Fruit fly (Drosophila melanogaster) whole organism, embryonic: ENCODE results near the gene mfas.

ENCODE experiments used
- B-H1 ChIP-seq: fragments of 200-800 bp; sonication (Bioruptor generic); IDR thresholded peaks from 3 replicates; pipeline ENCODE4 v1.3.6; 2022; ENCODE audit warnings: missing biosample characterization, missing genetic modification characterization
- BtbVII ChIP-seq: fragments of 200-800 bp; sonication (Bioruptor generic); optimal IDR thresholded peaks from 3 replicates; lab custom pipeline; 2017; ENCODE audit warnings: missing biosample characterization, mild to moderate bottlenecking, missing genetic modification characterization
- CG10959 ChIP-seq: fragments of 200-800 bp; sonication (Bioruptor generic); IDR thresholded peaks from 2 replicates; pipeline ENCODE4 v1.3.6; 2022; ENCODE audit warnings: missing biosample characterization, missing genetic modification characterization
- CG11093 ChIP-seq: fragments of 200-800 bp; sonication (Bioruptor generic); IDR thresholded peaks from 3 replicates; pipeline ENCODE4 v1.3.6; 2022; ENCODE audit warnings: missing biosample characterization, missing genetic modification characterization
- CG11456 ChIP-seq: fragments of 200-800 bp; sonication (Bioruptor generic); IDR thresholded peaks from 3 replicates; pipeline ENCODE4 v1.3.6; 2022; ENCODE audit warnings: missing biosample characterization, missing genetic modification characterization
- CG12236 ChIP-seq: fragments of 200-800 bp; sonication (Bioruptor generic); optimal IDR thresholded peaks from 2 replicates; lab custom pipeline; 2016; ENCODE audit warnings: missing biosample characterization, missing genetic modification characterization
- CG14014 ChIP-seq: fragments of 200-800 bp; sonication (Bioruptor generic); IDR thresholded peaks from 2 replicates; pipeline ENCODE4 v1.3.6; 2022; ENCODE audit warnings: missing biosample characterization, missing genetic modification characterization
- CG14965 ChIP-seq: fragments of 200-800 bp; sonication (Bioruptor generic); optimal IDR thresholded peaks from 2 replicates; lab custom pipeline; 2016; ENCODE audit warnings: missing biosample characterization, missing genetic modification characterization, borderline replicate concordance
- CG16779 ChIP-seq: fragments of 200-800 bp; sonication (Bioruptor generic); IDR thresholded peaks from 2 replicates; pipeline ENCODE4 v1.3.6; 2022; ENCODE audit warnings: missing biosample characterization, missing genetic modification characterization
- CG2889 ChIP-seq: fragments of 200-800 bp; sonication (Bioruptor generic); IDR thresholded peaks from 3 replicates; pipeline ENCODE4 v1.3.6; 2022; ENCODE audit warnings: missing biosample characterization, missing genetic modification characterization
- CG30020 ChIP-seq: fragments of 200-800 bp; optimal IDR thresholded peaks from 2 replicates; lab custom pipeline; 2019; ENCODE audit warnings: missing biosample characterization, mild to moderate bottlenecking, missing genetic modification characterization, moderate library complexity
- CG31224 ChIP-seq: fragments of 200-800 bp; sonication (Bioruptor generic); IDR thresholded peaks from 2 replicates; pipeline ENCODE4 v1.3.6; 2022; ENCODE audit warnings: missing biosample characterization, missing genetic modification characterization
- CG33213 ChIP-seq: fragments of 200-800 bp; sonication (Bioruptor generic); optimal IDR thresholded peaks from 3 replicates; lab custom pipeline; 2016; ENCODE audit warnings: missing biosample characterization, missing genetic modification characterization
- CG33557 ChIP-seq: fragments of 200-800 bp; sonication (Bioruptor generic); optimal IDR thresholded peaks from 2 replicates; lab custom pipeline; 2019; ENCODE audit warnings: missing biosample characterization, mild to moderate bottlenecking, missing genetic modification characterization, moderate library complexity
- CG4424 ChIP-seq: fragments of 200-800 bp; sonication (Bioruptor generic); optimal IDR thresholded peaks from 3 replicates; lab custom pipeline; 2016; ENCODE audit warnings: missing biosample characterization, missing genetic modification characterization
- CG6813 ChIP-seq: fragments of 200-800 bp; sonication (Bioruptor generic); optimal IDR thresholded peaks from 2 replicates; lab custom pipeline; 2017; ENCODE audit warnings: missing biosample characterization, missing genetic modification characterization, mild to moderate bottlenecking, moderate library complexity, missing genetic modification reagents
- CG7556 ChIP-seq: fragments of 200-800 bp; sonication (Bioruptor generic); optimal IDR thresholded peaks from 2 replicates; lab custom pipeline; 2017; ENCODE audit warnings: missing biosample characterization, mild to moderate bottlenecking, missing genetic modification characterization
- CG8290 ChIP-seq, 3 experiments: fragments of 200-800 bp; sonication (Bioruptor generic); optimal IDR thresholded peaks; 2 replicates each; lab custom pipeline; 2016 to 2019; ENCODE audit warnings: missing biosample characterization in 3 of 3, missing genetic modification characterization in 3 of 3, mild to moderate bottlenecking in 2 of 3, moderate library complexity in 1 of 3
- CG9215 ChIP-seq: fragments of 200-800 bp; sonication (Bioruptor generic); IDR thresholded peaks from 2 replicates; pipeline ENCODE4 v1.3.6; 2022; ENCODE audit warnings: missing biosample characterization, missing genetic modification characterization
- CG9797 ChIP-seq: fragments of 200-800 bp; sonication (Bioruptor generic); optimal IDR thresholded peaks from 3 replicates; lab custom pipeline; 2018; ENCODE audit warnings: missing biosample characterization, mild to moderate bottlenecking, missing genetic modification characterization
- Dp ChIP-seq: fragments of 200-800 bp; sonication (Bioruptor generic); optimal IDR thresholded peaks from 2 replicates; lab custom pipeline; 2018; ENCODE audit warnings: missing biosample characterization, mild to moderate bottlenecking, missing genetic modification characterization, moderate library complexity
- Eip74EF ChIP-seq, 2 experiments: fragments of 200-800 bp in 1 of 2; fragments of >200 bp in 1 of 2; sonication (Bioruptor generic) in 1 of 2; optimal IDR thresholded peaks; 2 replicates each; lab custom pipeline; 2017 to 2019; ENCODE audit warnings: missing biosample characterization in 2 of 2, missing genetic modification characterization in 2 of 2, mild to moderate bottlenecking in 1 of 2, moderate library complexity in 1 of 2
- HmgZ ChIP-seq: fragments of 200-800 bp; sonication (Bioruptor generic); optimal IDR thresholded peaks from 2 replicates; lab custom pipeline; 2018; ENCODE audit warnings: missing biosample characterization, mild to moderate bottlenecking, missing genetic modification characterization
- Hmx ChIP-seq: fragments of 200-800 bp; sonication (Bioruptor generic); optimal IDR thresholded peaks from 2 replicates; lab custom pipeline; 2016; ENCODE audit warnings: missing biosample characterization, missing genetic modification characterization
- Kr ChIP-seq: fragments of 200-800 bp; sonication (Bioruptor generic); optimal IDR thresholded peaks from 2 replicates; lab custom pipeline; 2017; ENCODE audit warnings: missing biosample characterization, mild to moderate bottlenecking, missing genetic modification characterization
- MTF-1 ChIP-seq: fragments of 200-800 bp; sonication (Bioruptor generic); optimal IDR thresholded peaks from 2 replicates; lab custom pipeline; 2018; ENCODE audit warnings: missing biosample characterization, mild to moderate bottlenecking, missing genetic modification characterization, borderline replicate concordance
- PHDP ChIP-seq: fragments of 200-800 bp; sonication (Bioruptor generic); optimal IDR thresholded peaks from 3 replicates; lab custom pipeline; 2018; ENCODE audit warnings: missing biosample characterization, mild to moderate bottlenecking, missing genetic modification characterization, moderate library complexity
- Pdp1 ChIP-seq, 2 experiments: fragments of 200-800 bp; sonication (Bioruptor generic); optimal IDR thresholded peaks; 3 replicates each; lab custom pipeline; 2016; ENCODE audit warnings: missing biosample characterization in 2 of 2, missing genetic modification characterization in 2 of 2, mild to moderate bottlenecking in 1 of 2, moderate library complexity in 1 of 2
- Poxn ChIP-seq: fragments of 200-800 bp; sonication (Bioruptor generic); IDR thresholded peaks from 2 replicates; pipeline ENCODE4 v1.3.6; 2022; ENCODE audit warnings: missing biosample characterization, missing genetic modification characterization
- Spps ChIP-seq: fragments of 200-800 bp; sonication (Bioruptor generic); optimal IDR thresholded peaks from 2 replicates; lab custom pipeline; 2018; ENCODE audit warnings: missing biosample characterization, mild to moderate bottlenecking, missing genetic modification characterization
- Sry-δ ChIP-seq: fragments of 200-800 bp; sonication (Bioruptor generic); optimal IDR thresholded peaks from 2 replicates; lab custom pipeline; 2016; ENCODE audit warnings: missing biosample characterization, missing genetic modification characterization
- Ssrp ChIP-seq: fragments of 200-800 bp; sonication (Bioruptor generic); optimal IDR thresholded peaks from 2 replicates; lab custom pipeline; 2018; ENCODE audit warnings: missing biosample characterization, mild to moderate bottlenecking, missing genetic modification characterization, moderate library complexity
- Taf1 ChIP-seq: fragments of 200-800 bp; sonication (Bioruptor generic); IDR thresholded peaks from 2 replicates; pipeline ENCODE4 v1.3.6; 2022; ENCODE audit warnings: missing biosample characterization, missing genetic modification characterization
- abd-A ChIP-seq: fragments of 200-800 bp; sonication (Bioruptor generic); optimal IDR thresholded peaks from 3 replicates; lab custom pipeline; 2019; ENCODE audit warnings: missing biosample characterization, mild to moderate bottlenecking, missing genetic modification characterization, moderate library complexity
- bbx ChIP-seq: fragments of 200-800 bp; sonication (Bioruptor generic); IDR thresholded peaks from 2 replicates; pipeline ENCODE4 v1.3.6; 2022; ENCODE audit warnings: missing biosample characterization, missing genetic modification characterization; ENCODE audit not compliant: partially characterized antibody
- btn ChIP-seq: fragments of 200-800 bp; sonication (Bioruptor generic); optimal IDR thresholded peaks from 2 replicates; lab custom pipeline; 2016; ENCODE audit warnings: missing biosample characterization, missing genetic modification characterization
- cas ChIP-seq: fragments of 200-800 bp; sonication (Bioruptor generic); IDR thresholded peaks from 2 replicates; pipeline ENCODE4 v1.3.6; 2022; ENCODE audit warnings: missing biosample characterization, missing genetic modification characterization
- chn ChIP-seq: fragments of 200-800 bp; sonication (Bioruptor generic); optimal IDR thresholded peaks from 2 replicates; lab custom pipeline; 2016; ENCODE audit warnings: missing biosample characterization, missing genetic modification characterization
- crp ChIP-seq, 2 experiments: fragments of 200-800 bp; sonication (Bioruptor generic); optimal IDR thresholded peaks; 2 replicates in 1 of 2; 3 replicates in 1 of 2; lab custom pipeline; 2017; ENCODE audit warnings: missing biosample characterization in 2 of 2, missing genetic modification characterization in 2 of 2, mild to moderate bottlenecking in 1 of 2, moderate library complexity in 1 of 2
- dmrt11E ChIP-seq: fragments of 200-800 bp; sonication (Bioruptor generic); optimal IDR thresholded peaks from 3 replicates; lab custom pipeline; 2018; ENCODE audit warnings: missing biosample characterization, mild to moderate bottlenecking, missing genetic modification characterization, moderate library complexity
- ems ChIP-seq: fragments of 200-800 bp; sonication (Bioruptor generic); optimal IDR thresholded peaks from 3 replicates; lab custom pipeline; 2016; ENCODE audit warnings: missing biosample characterization, missing genetic modification characterization
- lov ChIP-seq, 2 experiments: fragments of 200-800 bp in 1 of 2; fragments of >200 bp in 1 of 2; sonication (Bioruptor generic) in 1 of 2; IDR thresholded peaks in 1 of 2; optimal IDR thresholded peaks in 1 of 2; 2 replicates in 1 of 2; 3 replicates in 1 of 2; pipeline versions ENCODE4 v1.3.6 to Lab custom; 2017 to 2022; ENCODE audit warnings: missing biosample characterization in 1 of 2, missing genetic modification characterization in 1 of 2
- luna ChIP-seq: fragments of 200-800 bp; sonication (Bioruptor generic); optimal IDR thresholded peaks from 2 replicates; lab custom pipeline; 2016; ENCODE audit warnings: missing biosample characterization, missing genetic modification characterization
- psq ChIP-seq: fragments of 200-800 bp; sonication (Bioruptor generic); optimal IDR thresholded peaks from 2 replicates; lab custom pipeline; 2017; ENCODE audit warnings: missing biosample characterization, missing genetic modification characterization
- sens ChIP-seq: fragments of 200-800 bp; sonication (Bioruptor generic); peaks from one replicate; lab custom pipeline; 2016; ENCODE audit warnings: missing biosample characterization, missing genetic modification characterization
- sim ChIP-seq: fragments of 200-800 bp; sonication (Bioruptor generic); IDR thresholded peaks from 2 replicates; pipeline ENCODE4 v1.3.6; 2022; ENCODE audit warnings: missing biosample characterization, missing genetic modification characterization
- sr ChIP-seq: fragments of 200-800 bp; sonication (Bioruptor generic); IDR thresholded peaks from 3 replicates; pipeline ENCODE4 v1.3.6; 2022; ENCODE audit warnings: missing biosample characterization, missing genetic modification characterization
- unpg ChIP-seq: fragments of 200-800 bp; sonication (Bioruptor generic); optimal IDR thresholded peaks from 3 replicates; lab custom pipeline; 2018; ENCODE audit warnings: missing biosample characterization, mild to moderate bottlenecking, missing genetic modification characterization, moderate library complexity
- vfl ChIP-seq: fragments of 200-800 bp; sonication (Bioruptor generic); optimal IDR thresholded peaks from 2 replicates; lab custom pipeline; 2016; ENCODE audit warnings: missing biosample characterization, missing genetic modification characterization

The mfas gene

DNA sequence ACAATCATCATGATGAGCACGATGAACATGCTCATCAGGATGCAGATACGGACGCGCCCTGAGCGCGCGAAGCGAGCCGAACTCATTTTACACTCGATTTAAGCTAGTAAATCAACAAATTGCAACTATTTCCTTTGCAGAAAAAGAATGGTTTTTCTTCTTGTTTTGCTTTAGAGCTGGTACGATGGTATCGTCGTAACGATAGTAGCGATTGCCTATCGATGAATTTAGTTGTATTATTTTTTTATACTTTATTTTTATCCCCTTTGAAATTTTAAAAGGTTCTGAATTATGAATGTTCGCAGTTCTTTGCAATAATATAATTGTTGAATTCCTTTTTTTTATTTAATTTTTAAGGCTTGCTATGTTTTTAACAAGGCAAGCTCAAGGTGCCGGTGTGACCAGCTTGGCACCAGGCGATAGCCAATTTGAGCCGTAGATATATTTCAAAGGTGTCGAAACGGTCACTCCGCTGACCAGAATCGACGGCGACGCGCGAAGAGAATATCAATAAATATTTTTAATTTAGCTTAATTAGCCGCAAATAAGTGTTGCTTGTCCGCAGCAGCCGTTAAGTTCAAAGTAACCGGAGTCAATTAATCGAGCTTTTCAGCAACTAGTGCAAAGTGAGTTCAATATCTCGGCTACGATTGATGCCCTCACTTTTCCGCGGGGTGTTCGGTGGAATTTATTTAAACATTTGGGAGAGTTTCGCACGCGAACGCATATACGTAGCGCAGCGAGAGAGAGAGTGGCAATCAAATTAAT lies 25.7 kb downstream of the mfas start, which contains the start of the genes CG12213 and GC1 (continued):
- TF ChIP-seq ems (GFP tag; lab: Kevin White, UChicago) (peak; percentile 34), CG33557 (GFP tag; lab: Kevin White, UChicago) (no peak), Ssrp (tag; lab: Kevin White, UChicago) (no peak), CG14965 (GFP tag; lab: Kevin White, UChicago) (no peak), sens (GFP tag; lab: Kevin White, UChicago) (peak; percentile 88), Sry-δ (GFP tag; lab: Kevin White, UChicago) (peak; percentile 93), Poxn (GFP tag; lab: Robert Waterston, UW) (no peak), CG31224 (GFP tag; lab: Robert Waterston, UW) (0 out of 2 replicates have a peak, but pooled peaks have one; percentile 32), CG11456 (GFP tag; lab: Robert Waterston, UW) (no peak), Kr (no peak), CG9797 (GFP tag; lab: Kevin White, UChicago) (peak; percentile 91), Pdp1 (GFP tag; optimal IDR thresholded peaks at IDR 0.05; lab: Kevin White, UChicago) (no peak), Eip74EF (GFP tag; optimal IDR thresholded peaks at IDR 0.05; lab: Kevin White, UChicago) (no peak), PHDP (no peak), btn (GFP tag; lab: Kevin White, UChicago) (no peak), CG8290 (GFP tag; optimal IDR thresholded peaks at IDR 0.05; lab: Kevin White, UChicago) (peak; percentile 83), CG8290 (tag; optimal IDR thresholded peaks at IDR 0.05; lab: Kevin White, UChicago) (peak; percentile 32 to 64), Taf1 (GFP tag; lab: Robert Waterston, UW) (no peak), psq (GFP tag; lab: Kevin White, UChicago) (no peak), crp (GFP tag; optimal IDR thresholded peaks at IDR 0.05; lab: Kevin White, UChicago) (peak in 1 of 2 experiments; percentile 48), CG12236 (GFP tag; lab: Kevin White, UChicago) (no peak), CG33213 (GFP tag; lab: Kevin White, UChicago) (peak; percentile 49), abd-A (no peak), CG2889 (GFP tag; lab: Robert Waterston, UW) (no peak), Hmx (GFP tag; lab: Kevin White, UChicago) (no peak), dmrt11E (tag; lab: Kevin White, UChicago) (peak; percentile 8), unpg (GFP tag; lab: Kevin White, UChicago) (no peak), cas (no peak), B-H1 (no peak), CG4424 (peak; percentile 40), MTF-1 (GFP tag; lab: Kevin White, UChicago) (no peak), Dp (GFP tag; lab: Kevin White, UChicago) (peak; percentile 76), Spps (tag; lab: Kevin White, UChicago) (no peak), sr (GFP tag; lab: Robert Waterston, UW) (no peak), CG14014 (no peak), CG7556 (no peak), vfl (GFP tag; lab: Kevin White, UChicago) (no peak), CG30020 (tag; lab: Kevin White, UChicago) (peak; percentile 59), CG11093 (GFP tag; lab: Robert Waterston, UW) (no peak), CG6813 (GFP tag; lab: Kevin White, UChicago) (no peak), HmgZ (tag; lab: Kevin White, UChicago) (peak; percentile 21), lov (optimal IDR thresholded peaks at IDR 0.05; lab: Kevin White, UChicago) (no peak), lov (GFP tag; IDR thresholded peaks at IDR 0.05; lab: Robert Waterston, UW) (no peak), CG16779 (GFP tag; lab: Robert Waterston, UW) (no peak), chn (no peak), bbx (GFP tag; lab: Robert Waterston, UW) (peak; percentile 96), sim (GFP tag; lab: Robert Waterston, UW) (no peak), CG9215 (no peak), luna (GFP tag; lab: Kevin White, UChicago) (no peak), BtbVII (GFP tag; lab: Kevin White, UChicago) (no peak), CG10959 (GFP tag; lab: Robert Waterston, UW) (no peak)
